Fruit fly (Drosophila melanogaster): ENCODE data around the gene Hs2st.

DNA sequence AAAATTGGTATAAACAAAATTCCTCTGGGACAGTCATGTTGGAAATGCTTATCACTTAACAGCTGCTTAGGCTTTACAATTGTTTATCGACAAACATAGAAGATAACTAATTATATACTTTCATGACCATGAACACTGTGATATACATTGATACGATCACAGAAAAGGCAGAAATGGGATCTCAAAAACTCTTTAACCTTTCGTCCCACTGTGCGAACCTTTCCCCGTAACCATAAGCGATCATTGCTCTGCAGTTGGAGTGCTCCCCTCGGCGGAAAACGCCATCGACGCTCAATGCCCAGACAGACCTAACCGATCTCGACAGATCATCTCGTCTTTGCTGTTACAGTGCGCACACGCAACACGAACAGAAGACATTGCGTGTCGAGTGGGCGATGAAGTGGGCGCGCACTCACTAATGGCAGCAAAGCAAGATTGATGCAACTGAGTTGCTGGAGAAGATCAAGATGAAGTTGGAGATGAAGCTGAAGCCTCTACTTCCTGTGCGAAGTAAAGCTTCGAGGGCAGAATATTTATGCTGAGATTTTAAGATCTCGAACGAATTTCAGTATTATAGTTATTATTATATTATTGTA is 20.1 kb downstream of the Hs2st start:
- TF ChIP-seq CG14655 (GFP tag; optimal IDR thresholded peaks at IDR 0.05) (no peak), CG12605 (GFP tag; IDR thresholded peaks at IDR 0.05) (no peak), CG10348 (GFP tag; IDR thresholded peaks at IDR 0.05) (no peak), fd96Ca (GFP tag; IDR thresholded peaks at IDR 0.05) (0 out of 3 replicates have a peak, but pooled peaks have one; percentile 57), Pif1A (GFP tag; optimal IDR thresholded peaks at IDR 0.05) (no peak), CG8159 (tag; optimal IDR thresholded peaks at IDR 0.05) (no peak), CG8301 (tag; optimal IDR thresholded peaks at IDR 0.05) (peak; percentile 19), CG34367 (tag; optimal IDR thresholded peaks at IDR 0.05) (no peak), EcR (GFP tag; optimal IDR thresholded peaks at IDR 0.05) (peak; percentile 41)
